Worm (Caenorhabditis elegans) whole organism, L4/young adult: Measurements from ENCODE around the gene K07H8.2.

Source experiments
- dao-5 ChIP-seq: sonication (generic microtip); optimal IDR thresholded peaks from 2 replicates; lab custom pipeline; 2016; ENCODE audit warnings: missing genotype, missing genetic modification characterization, moderate library complexity, missing compliant biosample characterization
- him-1 ChIP-seq: sonication (generic microtip); optimal IDR thresholded peaks from 2 replicates; lab custom pipeline; 2016; ENCODE audit warnings: missing genotype, missing genetic modification reagents, missing genetic modification characterization, missing compliant biosample characterization

ce11 chrIV:8286352-8286751 lies 5.0 kb upstream of the K07H8.2 start, which contains the start of gene K07H8.9:
- no peak for TF ChIP-seq him-1
- no peak for TF ChIP-seq dao-5 (tag; lab: Kevin White, UChicago)
